Fruit fly (Drosophila melanogaster) whole organism, embryonic: Measurements from ENCODE around the gene numb.
A peak's percentile ranks its signal among the peaks of the same experiment; 100 is the strongest.

Source experiments
- CG10147 ChIP-seq: fragments of 200-800 bp; sonication (Bioruptor generic); optimal IDR thresholded peaks from 2 replicates; lab custom pipeline; 2019; ENCODE audit warnings: missing biosample characterization, mild to moderate bottlenecking, missing genetic modification characterization, moderate library complexity
- CG10543 ChIP-seq: fragments of 200-800 bp; sonication (Bioruptor generic); optimal IDR thresholded peaks from 3 replicates; lab custom pipeline; 2017; ENCODE audit warnings: missing biosample characterization, mild to moderate bottlenecking, missing genetic modification characterization, moderate library complexity
- CG10654 ChIP-seq: fragments of 200-800 bp; sonication (Bioruptor generic); optimal IDR thresholded peaks from 2 replicates; lab custom pipeline; 2016; ENCODE audit warnings: missing biosample characterization, missing genetic modification characterization
- CG12071 ChIP-seq: fragments of 200-800 bp; sonication (Bioruptor generic); optimal IDR thresholded peaks from 3 replicates; lab custom pipeline; 2018; ENCODE audit warnings: missing biosample characterization, mild to moderate bottlenecking, missing genetic modification characterization
- CG13775 ChIP-seq: fragments of 200-800 bp; sonication (Bioruptor generic); optimal IDR thresholded peaks from 3 replicates; lab custom pipeline; 2017; ENCODE audit warnings: missing biosample characterization, mild to moderate bottlenecking, missing genetic modification characterization
- CG14710 ChIP-seq: fragments of 200-800 bp; sonication (Bioruptor generic); optimal IDR thresholded peaks from 3 replicates; lab custom pipeline; 2019; ENCODE audit warnings: missing biosample characterization, mild to moderate bottlenecking, missing genetic modification characterization, moderate library complexity
- CG15011 ChIP-seq: fragments of 200-800 bp; sonication (Bioruptor generic); optimal IDR thresholded peaks from 3 replicates; lab custom pipeline; 2018; ENCODE audit warnings: missing biosample characterization, mild to moderate bottlenecking, missing genetic modification characterization
- CG16813 ChIP-seq: fragments of 200-800 bp; sonication (Bioruptor generic); IDR thresholded peaks from 3 replicates; pipeline ENCODE4 v1.3.6; 2022; ENCODE audit warnings: missing biosample characterization, missing genetic modification characterization; ENCODE audit not compliant: partially characterized antibody
- CG17802 ChIP-seq: fragments of 200-800 bp; sonication (Bioruptor generic); optimal IDR thresholded peaks from 2 replicates; lab custom pipeline; 2018; ENCODE audit warnings: missing biosample characterization, mild to moderate bottlenecking, missing genetic modification characterization, moderate library complexity
- CG18599 ChIP-seq: fragments of 200-800 bp; sonication (Bioruptor generic); optimal IDR thresholded peaks from 3 replicates; lab custom pipeline; 2017; ENCODE audit warnings: missing biosample characterization, missing genetic modification characterization, mild to moderate bottlenecking, moderate library complexity, missing genetic modification reagents
- CG18619 ChIP-seq: fragments of 200-800 bp; sonication (Bioruptor generic); optimal IDR thresholded peaks from 3 replicates; lab custom pipeline; 2017; ENCODE audit warnings: missing biosample characterization, mild to moderate bottlenecking, missing genetic modification characterization
- CG18764 ChIP-seq: fragments of 200-800 bp; sonication (Bioruptor generic); optimal IDR thresholded peaks from 3 replicates; lab custom pipeline; 2016; ENCODE audit warnings: missing biosample characterization, missing genetic modification characterization
- CG30403 ChIP-seq: fragments of 200-800 bp; sonication (Bioruptor generic); optimal IDR thresholded peaks from 3 replicates; lab custom pipeline; 2016; ENCODE audit warnings: missing biosample characterization, missing genetic modification characterization
- CG3163 ChIP-seq: fragments of 200-800 bp; sonication (Bioruptor generic); optimal IDR thresholded peaks from 3 replicates; lab custom pipeline; 2016; ENCODE audit warnings: missing biosample characterization, missing genetic modification characterization
- CG42726 ChIP-seq: fragments of 200-800 bp; sonication (Bioruptor generic); IDR thresholded peaks from 2 replicates; pipeline ENCODE4 v1.3.6; 2022; ENCODE audit warnings: missing biosample characterization, missing genetic modification characterization; ENCODE audit not compliant: partially characterized antibody
- CG4820 ChIP-seq: fragments of 200-800 bp; sonication (Bioruptor generic); optimal IDR thresholded peaks from 3 replicates; lab custom pipeline; 2016; ENCODE audit warnings: missing biosample characterization, missing genetic modification characterization
- CG6175 ChIP-seq: fragments of 200-800 bp; sonication (Bioruptor generic); IDR thresholded peaks from 3 replicates; pipeline ENCODE4 v1.3.6; 2022; ENCODE audit warnings: missing biosample characterization, missing genetic modification characterization
- CG6854 ChIP-seq: fragments of 200-800 bp; sonication (Bioruptor generic); optimal IDR thresholded peaks from 3 replicates; lab custom pipeline; 2017; ENCODE audit warnings: missing biosample characterization, mild to moderate bottlenecking, missing genetic modification characterization
- CG7271 ChIP-seq: fragments of 200-800 bp; sonication (Bioruptor generic); optimal IDR thresholded peaks from 2 replicates; lab custom pipeline; 2018; ENCODE audit warnings: missing biosample characterization, mild to moderate bottlenecking, missing genetic modification characterization, moderate library complexity
- CG7357 ChIP-seq: fragments of 200-800 bp; sonication (Bioruptor generic); IDR thresholded peaks from 3 replicates; pipeline ENCODE4 v1.3.6; 2022; ENCODE audit warnings: missing biosample characterization, missing genetic modification characterization
- CG7839 ChIP-seq: fragments of 200-800 bp; sonication (Bioruptor generic); optimal IDR thresholded peaks from 3 replicates; lab custom pipeline; 2018; ENCODE audit warnings: missing biosample characterization, mild to moderate bottlenecking, missing genetic modification characterization, moderate library complexity
- CG7928 ChIP-seq: fragments of 200-800 bp; sonication (Bioruptor generic); optimal IDR thresholded peaks from 2 replicates; lab custom pipeline; 2017; ENCODE audit warnings: missing biosample characterization, mild to moderate bottlenecking, missing genetic modification characterization
- CG8281 ChIP-seq: fragments of 200-800 bp; sonication (Bioruptor generic); optimal IDR thresholded peaks from 2 replicates; lab custom pipeline; 2018; ENCODE audit warnings: missing biosample characterization, mild to moderate bottlenecking, missing genetic modification characterization, moderate library complexity
- CG9876 ChIP-seq: fragments of 200-800 bp; sonication (Bioruptor generic); optimal IDR thresholded peaks from 2 replicates; lab custom pipeline; 2016; ENCODE audit warnings: missing biosample characterization, missing genetic modification characterization
- Dip2 ChIP-seq: fragments of 200-800 bp; sonication (Bioruptor generic); IDR thresholded peaks from 2 replicates; pipeline ENCODE4 v1.3.6; 2022; ENCODE audit warnings: missing biosample characterization, missing genetic modification characterization
- Doc3 ChIP-seq: fragments of 200-800 bp; sonication (Bioruptor generic); IDR thresholded peaks from 3 replicates; pipeline ENCODE4 v1.3.6; 2022; ENCODE audit warnings: missing biosample characterization, missing genetic modification characterization; ENCODE audit not compliant: partially characterized antibody
- E2f2 ChIP-seq: fragments of 200-800 bp; sonication (Bioruptor generic); IDR thresholded peaks from 2 replicates; pipeline ENCODE4 v1.3.6; 2022; ENCODE audit warnings: missing biosample characterization, missing genetic modification characterization
- ERR ChIP-seq: fragments of 200-800 bp; sonication (Bioruptor generic); optimal IDR thresholded peaks from 2 replicates; lab custom pipeline; 2016; ENCODE audit warnings: missing biosample characterization, missing genetic modification characterization
- Fer2 ChIP-seq: fragments of 200-800 bp; sonication (Bioruptor generic); optimal IDR thresholded peaks from 2 replicates; lab custom pipeline; 2018; ENCODE audit warnings: missing biosample characterization, mild to moderate bottlenecking, missing genetic modification characterization, moderate library complexity
- Poxn ChIP-seq: fragments of 200-800 bp; sonication (Bioruptor generic); IDR thresholded peaks from 2 replicates; pipeline ENCODE4 v1.3.6; 2022; ENCODE audit warnings: missing biosample characterization, missing genetic modification characterization
- Rfx ChIP-seq: fragments of 200-800 bp; sonication (Bioruptor generic); IDR thresholded peaks from 2 replicates; pipeline ENCODE4 v1.3.6; 2022; ENCODE audit warnings: missing biosample characterization, missing genetic modification characterization
- Side ChIP-seq: fragments of 200-800 bp; sonication (Bioruptor generic); optimal IDR thresholded peaks from 2 replicates; lab custom pipeline; 2016; ENCODE audit warnings: missing biosample characterization, missing genetic modification characterization
- bbx ChIP-seq: fragments of 200-800 bp; sonication (Bioruptor generic); IDR thresholded peaks from 2 replicates; pipeline ENCODE4 v1.3.6; 2022; ENCODE audit warnings: missing biosample characterization, missing genetic modification characterization; ENCODE audit not compliant: partially characterized antibody
- cas ChIP-seq: fragments of 200-800 bp; sonication (Bioruptor generic); IDR thresholded peaks from 2 replicates; pipeline ENCODE4 v1.3.6; 2022; ENCODE audit warnings: missing biosample characterization, missing genetic modification characterization
- crol ChIP-seq: fragments of 200-800 bp; sonication (Bioruptor generic); IDR thresholded peaks from 2 replicates; pipeline ENCODE4 v1.3.6; 2022; ENCODE audit warnings: missing biosample characterization, missing genetic modification characterization
- crp ChIP-seq, 2 experiments: fragments of 200-800 bp; sonication (Bioruptor generic); optimal IDR thresholded peaks; 2 replicates in 1 of 2; 3 replicates in 1 of 2; lab custom pipeline; 2017; ENCODE audit warnings: missing biosample characterization in 2 of 2, missing genetic modification characterization in 2 of 2, mild to moderate bottlenecking in 1 of 2, moderate library complexity in 1 of 2
- dm ChIP-seq: fragments of 200-800 bp; sonication (Bioruptor generic); optimal IDR thresholded peaks from 3 replicates; lab custom pipeline; 2016; ENCODE audit warnings: missing biosample characterization, missing genetic modification characterization
- exex ChIP-seq: fragments of 200-800 bp; sonication (Bioruptor generic); optimal IDR thresholded peaks from 4 replicates; lab custom pipeline; 2018; ENCODE audit warnings: missing biosample characterization, mild to moderate bottlenecking, missing genetic modification characterization, moderate library complexity
- fu2 ChIP-seq: fragments of 200-800 bp; sonication (Bioruptor generic); optimal IDR thresholded peaks from 2 replicates; lab custom pipeline; 2016; ENCODE audit warnings: missing biosample characterization, missing genetic modification characterization
- gcm ChIP-seq: fragments of 200-800 bp; sonication (Bioruptor generic); optimal IDR thresholded peaks from 2 replicates; lab custom pipeline; 2019; ENCODE audit warnings: missing biosample characterization, mild to moderate bottlenecking, missing genetic modification characterization, moderate library complexity
- jumu ChIP-seq: fragments of 200-800 bp; sonication (Bioruptor generic); optimal IDR thresholded peaks from 3 replicates; lab custom pipeline; 2016; ENCODE audit warnings: missing biosample characterization, missing genetic modification characterization
- nerfin-2 ChIP-seq: fragments of 200-800 bp; sonication (Bioruptor generic); IDR thresholded peaks from 2 replicates; pipeline ENCODE4 v1.3.6; 2022; ENCODE audit warnings: missing biosample characterization, missing genetic modification characterization; ENCODE audit not compliant: partially characterized antibody
- oc ChIP-seq: fragments of 200-800 bp; sonication (Bioruptor generic); optimal IDR thresholded peaks from 2 replicates; lab custom pipeline; 2018; ENCODE audit warnings: missing biosample characterization, mild to moderate bottlenecking, missing genetic modification characterization, moderate library complexity
- pan ChIP-seq, 4 experiments: fragments of >200 bp in 3 of 4; fragments of 200-800 bp in 1 of 4; sonication (Bioruptor generic) in 1 of 4; optimal IDR thresholded peaks in 3 of 4; IDR thresholded peaks in 1 of 4; 2 replicates each; pipeline versions ENCODE4 v1.3.6 to Lab custom; 2017 to 2022; ENCODE audit warnings: missing biosample characterization in 2 of 4, missing genetic modification characterization in 2 of 4, mixed read lengths in 1 of 4
- pum ChIP-seq: fragments of 200-800 bp; sonication (Bioruptor generic); optimal IDR thresholded peaks from 2 replicates; lab custom pipeline; 2016; ENCODE audit warnings: missing biosample characterization, missing genetic modification characterization
- sqz ChIP-seq: fragments of 200-800 bp; sonication (Bioruptor generic); optimal IDR thresholded peaks from 3 replicates; lab custom pipeline; 2018; ENCODE audit warnings: missing biosample characterization, mild to moderate bottlenecking, missing genetic modification characterization
- stc ChIP-seq: fragments of 200-800 bp; sonication (Bioruptor generic); IDR thresholded peaks from 2 replicates; pipeline ENCODE4 v1.3.6; 2022; ENCODE audit warnings: missing biosample characterization, missing genetic modification characterization
- unc-4 ChIP-seq: fragments of 200-800 bp; sonication (Bioruptor generic); IDR thresholded peaks from 2 replicates; pipeline ENCODE4 v1.3.6; 2022; ENCODE audit warnings: missing biosample characterization, missing genetic modification characterization; ENCODE audit not compliant: partially characterized antibody

Gene numb

dm6 chr2L:9430992-9431602 lies 6.2 kb upstream of the numb start, which contains the start of the genes FucTB and scat (continued):
- peak; percentile 90 for TF ChIP-seq CG18599 (GFP tag; lab: Kevin White, UChicago)
- TF ChIP-seq Fer2 (tag; lab: Kevin White, UChicago): peak; percentile 91
- peak; percentile 68 for TF ChIP-seq fu2 (GFP tag; lab: Kevin White, UChicago)
- TF ChIP-seq pum (GFP tag; lab: Kevin White, UChicago): peak; percentile 71
- TF ChIP-seq CG12071 (GFP tag; lab: Kevin White, UChicago): no peak
- TF ChIP-seq bbx: peak; percentile 23; the same call in 1 of the 2 replicates
- TF ChIP-seq CG4820 (GFP tag; lab: Kevin White, UChicago): peak; percentile 90
- TF ChIP-seq sqz (GFP tag; lab: Kevin White, UChicago): no peak
- TF ChIP-seq exex (tag; lab: Kevin White, UChicago): peak; percentile 63
- peak; percentile 70 for TF ChIP-seq CG17802 (tag; lab: Kevin White, UChicago)
- peak; percentile 73 for TF ChIP-seq CG8281 (tag; lab: Kevin White, UChicago)
- TF ChIP-seq CG7839 (tag; lab: Kevin White, UChicago): peak; percentile 90
- TF ChIP-seq CG7928 (GFP tag; lab: Kevin White, UChicago): peak; percentile 89
- peak; percentile 43 for TF ChIP-seq dm (GFP tag; lab: Kevin White, UChicago)
- TF ChIP-seq cas (GFP tag; lab: Robert Waterston, UW): peak; percentile 62
- TF ChIP-seq Dip2 (GFP tag; lab: Robert Waterston, UW): peak; percentile 47; the same call in 1 of the 2 replicates
- peak; percentile 93 for TF ChIP-seq CG10543 (GFP tag; lab: Kevin White, UChicago)
- peak; percentile 28; the same call in 1 of the 2 replicates for TF ChIP-seq crol (GFP tag; lab: Robert Waterston, UW)
- TF ChIP-seq E2f2 (GFP tag; lab: Robert Waterston, UW): peak; percentile 78
- TF ChIP-seq CG6175: peak; percentile 79
- peak; percentile 48; the same call in 1 of the 3 replicates for TF ChIP-seq CG16813
- peak; percentile 98 for TF ChIP-seq CG13775 (GFP tag; lab: Kevin White, UChicago)
- no peak for TF ChIP-seq ERR (GFP tag; lab: Kevin White, UChicago)
- TF ChIP-seq CG3163 (GFP tag; lab: Kevin White, UChicago): no peak
- peak; percentile 31 to 90 for TF ChIP-seq crp (GFP tag; optimal IDR thresholded peaks at IDR 0.05; lab: Kevin White, UChicago)
- TF ChIP-seq CG18764 (GFP tag; lab: Kevin White, UChicago): peak; percentile 98
- TF ChIP-seq CG10147 (GFP tag; lab: Kevin White, UChicago): peak; percentile 89
- no peak for TF ChIP-seq gcm (GFP tag; lab: Kevin White, UChicago)
- TF ChIP-seq stc (GFP tag; lab: Robert Waterston, UW): peak; percentile 87
- TF ChIP-seq pan (optimal IDR thresholded peaks at IDR 0.05; lab: Kevin White, UChicago): no peak
- peak in 1 of 2 experiments; percentile 90 for TF ChIP-seq pan (GFP tag; optimal IDR thresholded peaks at IDR 0.05 in 1 of 2, IDR thresholded peaks at IDR 0.05 in 1 of 2)
- TF ChIP-seq CG42726 (GFP tag; lab: Robert Waterston, UW): no peak
- TF ChIP-seq CG9876 (GFP tag; lab: Kevin White, UChicago): peak; percentile 59
- peak; percentile 95 for TF ChIP-seq CG14710 (tag; lab: Kevin White, UChicago)
- no peak; the same call in 1 of the 2 replicates for TF ChIP-seq unc-4 (GFP tag; lab: Robert Waterston, UW)
- peak; percentile 53 for TF ChIP-seq CG6854 (GFP tag; lab: Kevin White, UChicago)
- TF ChIP-seq CG10654 (GFP tag; lab: Kevin White, UChicago): peak; percentile 86
- peak; percentile 60 for TF ChIP-seq oc
- peak; percentile 75 for TF ChIP-seq Poxn
- peak; percentile 88 for TF ChIP-seq CG7271 (tag; lab: Kevin White, UChicago)
- peak; percentile 57 for TF ChIP-seq CG15011 (GFP tag; lab: Kevin White, UChicago)
- TF ChIP-seq nerfin-2: no peak
- TF ChIP-seq CG18619 (GFP tag; lab: Kevin White, UChicago): peak; percentile 95
- TF ChIP-seq CG30403 (GFP tag; lab: Kevin White, UChicago): peak; percentile 96
- peak; percentile 87 for TF ChIP-seq CG7357 (GFP tag; lab: Robert Waterston, UW)
- peak; percentile 24 for TF ChIP-seq Side (GFP tag; lab: Kevin White, UChicago)
- peak; percentile 94 for TF ChIP-seq Rfx (GFP tag; lab: Robert Waterston, UW)
- TF ChIP-seq jumu (GFP tag; lab: Kevin White, UChicago): peak; percentile 40
- TF ChIP-seq Doc3 (GFP tag; lab: Robert Waterston, UW): no peak
